Worm (Caenorhabditis elegans): ENCODE data around the gene trpl-2.
"Not testable (repeated sequence)": the region's sequence is repeated elsewhere in the genome, so short reads cannot be mapped to it uniquely, and the experiment has no call there.

Gene trpl-2

DNA sequence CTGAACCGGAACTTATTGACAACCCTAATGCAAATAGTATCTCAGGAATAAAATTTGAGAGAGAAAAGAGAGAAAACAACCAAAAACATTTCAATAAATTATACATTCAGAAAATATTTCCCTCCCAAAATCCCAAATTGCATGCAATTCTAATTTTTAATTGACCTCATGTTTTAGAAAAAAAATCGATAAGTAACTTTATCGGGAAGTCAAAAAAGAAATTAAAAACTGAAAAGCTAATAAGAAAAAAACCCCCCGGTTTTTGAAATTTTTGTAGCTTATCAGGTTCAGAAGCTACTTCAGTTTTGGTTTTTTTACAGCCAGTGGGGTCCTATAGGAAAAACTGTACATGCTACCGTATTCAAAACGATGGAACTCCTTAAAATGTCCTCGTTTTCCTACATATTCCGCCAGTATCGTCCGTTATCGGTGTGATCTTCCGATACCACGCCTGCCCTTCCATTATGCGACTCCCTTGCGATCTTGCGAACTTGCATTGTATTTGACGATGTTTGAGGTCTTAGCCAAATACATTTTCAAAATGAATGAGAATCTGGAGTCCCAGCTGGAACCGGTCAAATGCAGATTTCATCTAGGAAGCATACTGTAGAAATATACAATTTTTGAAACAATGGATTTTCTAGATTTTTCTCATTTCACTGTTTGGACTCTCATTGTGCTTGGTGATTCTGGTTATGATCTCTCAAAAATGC, 9.8 kb downstream of the trpl-2 start, which contains the start of the genes W03B1.3 and oac-51:
Gene W03B1.3 (minus strand): TSS at position 101 of the 713 bp plus-strand sequence.
Gene oac-51 (plus strand): TSS at position 663 of the 713 bp plus-strand sequence.
- TF ChIP-seq tab-1 (GFP tag; IDR thresholded peaks at IDR 0.05) = no peak
- TF ChIP-seq klf-2 (GFP tag; conservative IDR thresholded peaks at IDR 0.05) = no peak
- no peak for TF ChIP-seq flt-1 (GFP tag; IDR thresholded peaks at IDR 0.05)
- no peak for TF ChIP-seq ref-1 (GFP tag; conservative IDR thresholded peaks at IDR 0.05)
- TF ChIP-seq med-1 (GFP tag; optimal IDR thresholded peaks at IDR 0.05; ENCODE audit: insufficient read depth) = no peak
- TF ChIP-seq T22C8.4 (GFP tag; IDR thresholded peaks at IDR 0.05) = no peak
- TF ChIP-seq cog-1 (tag; optimal IDR thresholded peaks at IDR 0.05) = no peak
- TF ChIP-seq ztf-29 (GFP tag; IDR thresholded peaks at IDR 0.05) = no peak

DNA sequence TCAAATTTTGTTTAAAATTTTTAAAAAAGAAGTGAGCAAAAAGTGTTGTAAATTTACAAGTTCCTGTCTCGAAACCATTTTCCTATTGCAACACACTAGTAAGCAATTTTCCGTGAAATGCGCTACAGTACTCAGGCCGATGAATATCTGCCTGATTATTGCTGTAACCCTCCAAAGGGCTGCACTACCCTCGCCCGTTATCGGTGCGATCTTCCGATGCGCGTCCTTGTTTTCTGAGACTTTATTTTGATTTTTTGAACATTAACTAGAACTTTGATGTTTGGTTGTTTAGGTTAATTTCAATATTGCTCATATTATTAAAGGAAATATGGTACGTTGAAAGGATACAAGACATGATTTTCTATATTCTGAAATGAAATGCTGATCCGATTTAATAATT, 11.8 kb downstream of the trpl-2 start:
- TF ChIP-seq cog-1 (tag; optimal IDR thresholded peaks at IDR 0.05) (no peak), ref-1 (GFP tag; conservative IDR thresholded peaks at IDR 0.05) (no peak), med-1 (GFP tag; optimal IDR thresholded peaks at IDR 0.05; ENCODE audit: insufficient read depth) (no peak), ztf-23 (GFP tag; IDR thresholded peaks at IDR 0.05) (no peak), tab-1 (GFP tag; IDR thresholded peaks at IDR 0.05) (no peak), ztf-29 (GFP tag; IDR thresholded peaks at IDR 0.05) (no peak), klf-2 (GFP tag; conservative IDR thresholded peaks at IDR 0.05) (no peak), flt-1 (GFP tag; IDR thresholded peaks at IDR 0.05) (no peak), T22C8.4 (GFP tag; IDR thresholded peaks at IDR 0.05) (no peak)

DNA sequence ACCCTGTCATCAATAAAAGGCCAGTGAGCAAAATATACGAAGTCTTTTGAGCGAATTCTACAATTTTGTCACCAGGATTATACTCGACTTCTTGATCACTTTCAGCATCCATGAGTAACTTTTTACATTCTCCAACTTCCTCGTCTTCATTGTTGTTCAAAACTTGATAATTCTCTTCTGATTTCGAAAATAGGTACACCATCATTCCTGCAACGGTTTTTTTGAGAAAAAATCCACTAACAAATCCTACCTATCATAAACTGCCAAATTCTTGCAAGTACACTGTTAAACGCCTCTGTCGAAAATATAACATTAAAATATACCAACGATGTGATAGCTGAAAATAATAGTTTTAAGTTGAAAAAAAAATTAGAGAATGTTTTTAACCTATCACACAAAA, 18.4 kb downstream of the trpl-2 start:
- TF ChIP-seq med-1 (GFP tag; optimal IDR thresholded peaks at IDR 0.05; ENCODE audit: insufficient read depth) (no peak), T22C8.4 (GFP tag; IDR thresholded peaks at IDR 0.05) (no peak), ztf-29 (GFP tag; IDR thresholded peaks at IDR 0.05) (no peak), tab-1 (GFP tag; IDR thresholded peaks at IDR 0.05) (no peak), flt-1 (GFP tag; IDR thresholded peaks at IDR 0.05) (no peak), cog-1 (tag; optimal IDR thresholded peaks at IDR 0.05) (no peak), klf-2 (GFP tag; conservative IDR thresholded peaks at IDR 0.05) (no peak), ref-1 (GFP tag; conservative IDR thresholded peaks at IDR 0.05) (no peak), ztf-23 (GFP tag; IDR thresholded peaks at IDR 0.05) (no peak)

DNA sequence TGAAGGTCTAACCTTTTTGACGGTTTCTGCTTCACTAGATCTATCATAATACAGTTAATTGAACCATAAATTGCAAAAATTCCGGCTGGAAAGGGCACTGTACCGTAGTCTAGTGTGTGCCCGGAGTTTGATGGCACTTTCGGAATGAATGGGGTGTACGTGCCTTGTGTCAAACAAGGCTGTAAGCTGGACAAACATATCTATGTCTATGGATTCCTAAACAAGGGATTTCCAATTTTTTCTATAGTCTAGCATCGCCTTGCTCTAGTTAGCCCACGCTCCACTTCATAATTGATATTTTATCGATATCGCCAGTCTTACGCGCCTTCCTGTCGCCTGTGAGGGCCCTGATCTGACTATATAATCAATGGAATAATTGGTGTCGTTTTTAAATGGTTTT, 20.1 kb downstream of the trpl-2 start, which contains the start of gene oac-52:
Gene oac-52 (minus strand): TSS at position 101 of the 400 bp plus-strand sequence.
- no peak for TF ChIP-seq ztf-29 (GFP tag; IDR thresholded peaks at IDR 0.05)
- no peak for TF ChIP-seq cog-1 (tag; optimal IDR thresholded peaks at IDR 0.05)
- TF ChIP-seq ztf-23 (GFP tag; IDR thresholded peaks at IDR 0.05) = no peak
- no peak for TF ChIP-seq ref-1 (GFP tag; conservative IDR thresholded peaks at IDR 0.05)
- TF ChIP-seq med-1 (GFP tag; optimal IDR thresholded peaks at IDR 0.05; ENCODE audit: insufficient read depth) = no peak
- TF ChIP-seq tab-1 (GFP tag; IDR thresholded peaks at IDR 0.05) = no peak
- no peak for TF ChIP-seq T22C8.4 (GFP tag; IDR thresholded peaks at IDR 0.05)
- TF ChIP-seq klf-2 (GFP tag; conservative IDR thresholded peaks at IDR 0.05) = no peak

DNA sequence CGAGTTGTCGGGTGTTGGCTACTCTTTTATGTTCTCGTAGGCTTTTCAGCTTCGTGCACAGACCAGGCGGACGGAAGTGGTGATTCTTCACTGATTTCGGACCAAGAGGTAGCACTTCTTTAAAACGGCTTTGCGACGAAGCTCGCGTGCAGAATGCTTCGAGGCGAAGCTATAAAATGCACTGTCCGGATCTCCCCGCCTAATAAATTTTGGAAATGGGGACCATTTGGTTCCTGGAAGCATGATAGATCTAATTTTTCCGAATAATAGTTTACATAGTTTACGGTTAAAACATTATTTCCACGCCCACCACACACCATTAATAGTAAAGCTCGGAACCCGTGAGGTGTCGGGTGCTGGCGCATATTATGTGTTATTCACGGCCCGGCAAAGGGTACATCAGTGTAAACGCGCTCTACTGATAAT, 21.1 kb downstream of the trpl-2 start:
- TF ChIP-seq cog-1 (tag; optimal IDR thresholded peaks at IDR 0.05) (no peak), flt-1 (GFP tag; IDR thresholded peaks at IDR 0.05) (no peak), tab-1 (GFP tag; IDR thresholded peaks at IDR 0.05) (no peak), T22C8.4 (GFP tag; IDR thresholded peaks at IDR 0.05) (no peak)

DNA sequence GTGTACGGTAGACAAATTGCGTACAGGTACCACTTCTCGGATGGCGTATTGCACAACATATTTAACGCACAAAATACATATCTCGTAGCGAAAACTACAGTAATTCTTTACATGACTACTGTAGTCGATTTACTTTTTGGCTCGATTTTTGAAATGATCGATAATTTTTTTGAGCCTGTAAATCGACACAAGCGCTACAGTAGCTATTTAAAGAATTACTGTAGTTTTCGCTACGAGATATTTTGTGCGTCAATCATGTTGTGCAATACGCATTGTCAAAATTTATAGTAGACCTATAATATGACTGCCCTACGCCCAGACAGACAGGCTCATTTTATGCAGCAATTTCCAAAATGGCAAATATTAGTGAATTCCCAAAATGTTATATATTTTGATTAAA, 21.7 kb downstream of the trpl-2 start, which contains the start of gene W03B1.5:
Gene W03B1.5 (plus strand): TSS at position 301 of the 400 bp plus-strand sequence.
- not testable (repeated sequence) for TF ChIP-seq ztf-29 (GFP tag; IDR thresholded peaks at IDR 0.05); klf-2 (GFP tag; conservative IDR thresholded peaks at IDR 0.05); ztf-23 (GFP tag; IDR thresholded peaks at IDR 0.05)

DNA sequence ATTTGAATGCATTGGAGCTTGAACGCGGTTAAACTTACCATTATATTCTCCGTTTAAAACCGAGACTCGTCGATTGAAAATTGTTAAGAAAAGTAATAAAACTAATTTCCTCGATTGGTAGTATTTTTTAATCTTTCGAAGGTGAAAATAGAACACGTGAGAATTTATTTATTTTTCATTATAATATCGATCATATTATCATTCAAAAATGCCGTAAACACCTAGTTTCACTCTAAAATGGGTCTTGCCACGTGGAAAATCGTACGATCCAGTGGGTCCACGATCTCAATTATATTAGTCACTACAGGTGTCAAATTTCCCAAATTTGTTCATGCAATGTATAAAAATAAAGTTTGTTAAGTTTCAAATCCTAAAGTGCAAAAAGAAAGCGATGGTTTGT, 30.4 kb downstream of the trpl-2 start, which contains the start of gene W03B1.9:
Gene W03B1.9 (minus strand): TSS at position 101 of the 400 bp plus-strand sequence.
- TF ChIP-seq ztf-29 (GFP tag; IDR thresholded peaks at IDR 0.05) (no peak), klf-2 (GFP tag; conservative IDR thresholded peaks at IDR 0.05) (no peak), tab-1 (GFP tag; IDR thresholded peaks at IDR 0.05) (no peak)

DNA sequence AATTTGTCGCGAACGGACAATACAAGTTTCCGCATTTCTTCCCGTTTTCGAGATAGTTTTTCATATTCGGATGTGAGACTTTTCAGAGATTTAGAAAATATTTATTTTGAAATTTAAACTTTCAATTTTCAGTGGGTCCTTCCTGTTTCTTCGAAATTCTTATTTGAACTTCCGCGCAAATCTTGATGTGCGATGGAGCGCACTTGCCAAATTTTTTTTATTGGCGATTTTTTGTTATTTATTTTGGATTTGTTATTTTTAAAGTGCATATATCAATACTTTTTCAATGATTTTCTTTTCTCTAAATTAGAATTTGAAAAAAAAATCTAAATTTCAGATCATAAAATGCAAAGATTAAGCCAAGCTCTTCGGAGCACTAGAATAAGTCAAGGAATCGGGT, 30.8 kb downstream of the trpl-2 start, which contains the start of gene sars-2:
Gene sars-2 (plus strand): TSS at position 341 of the 400 bp plus-strand sequence.
- TF ChIP-seq med-1 (GFP tag; optimal IDR thresholded peaks at IDR 0.05; ENCODE audit: insufficient read depth) = no peak
- TF ChIP-seq ref-1 (GFP tag; conservative IDR thresholded peaks at IDR 0.05) = no peak
- TF ChIP-seq ztf-29 (GFP tag; IDR thresholded peaks at IDR 0.05) = no peak
- TF ChIP-seq ztf-23 (GFP tag; IDR thresholded peaks at IDR 0.05) = no peak
- no peak for TF ChIP-seq klf-2 (GFP tag; conservative IDR thresholded peaks at IDR 0.05)
- TF ChIP-seq tab-1 (GFP tag; IDR thresholded peaks at IDR 0.05) = no peak
- no peak for TF ChIP-seq cog-1 (tag; optimal IDR thresholded peaks at IDR 0.05)
- TF ChIP-seq flt-1 (GFP tag; IDR thresholded peaks at IDR 0.05) = no peak
- no peak for TF ChIP-seq T22C8.4 (GFP tag; IDR thresholded peaks at IDR 0.05)

DNA sequence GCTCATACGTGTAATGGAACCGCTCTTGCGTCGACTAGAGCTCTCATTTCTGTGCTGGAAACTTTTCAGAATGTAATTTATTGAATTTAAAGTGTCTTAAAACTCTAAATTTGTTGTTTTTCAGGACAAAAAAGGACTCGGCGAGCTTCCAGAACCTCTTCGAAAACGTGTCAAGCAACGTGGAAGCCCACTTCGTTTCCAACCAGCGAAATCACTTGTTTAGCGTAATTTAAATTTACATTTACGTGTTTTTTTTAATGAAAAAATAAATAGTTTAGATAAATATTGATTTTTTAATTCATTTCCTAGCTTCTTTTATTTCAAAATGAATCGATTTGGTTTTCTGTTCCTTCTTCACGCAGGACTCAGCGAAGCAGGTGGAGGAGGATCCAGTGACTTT, 33.2 kb downstream of the trpl-2 start, which contains the start of gene F55F10.3:
Gene F55F10.3 (plus strand): TSS at position 301 of the 400 bp plus-strand sequence.
- no peak for TF ChIP-seq ztf-23 (GFP tag; IDR thresholded peaks at IDR 0.05)
- no peak for TF ChIP-seq ztf-29 (GFP tag; IDR thresholded peaks at IDR 0.05)

DNA sequence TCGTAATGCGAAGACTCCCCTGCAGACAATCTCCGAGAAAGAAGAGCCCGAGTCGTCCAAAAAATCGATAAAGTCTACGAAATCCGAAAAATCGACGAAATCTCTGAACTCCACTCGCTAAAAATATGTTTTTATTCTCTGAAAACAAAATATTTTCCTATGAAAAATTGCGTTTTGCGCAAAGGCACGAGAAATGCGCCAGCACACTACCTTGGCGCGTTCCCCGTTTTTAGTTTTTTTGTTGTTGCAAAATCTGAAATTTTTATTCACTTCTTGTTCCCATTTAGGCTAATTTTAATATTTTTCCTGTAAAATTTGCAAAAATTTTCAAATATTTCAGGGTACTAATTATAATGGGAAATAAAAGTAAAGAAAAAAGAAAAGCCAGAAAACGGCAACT, 34.0 kb downstream of the trpl-2 start, which contains the start of gene F55F10.1:
Gene F55F10.1 (plus strand): TSS at position 341 of the 400 bp plus-strand sequence.
- TF ChIP-seq T22C8.4 (GFP tag; IDR thresholded peaks at IDR 0.05) (0 out of 2 replicates have a peak, but pooled peaks have one; percentile 50), flt-1 (GFP tag; IDR thresholded peaks at IDR 0.05) (no peak), ref-1 (GFP tag; conservative IDR thresholded peaks at IDR 0.05) (no peak)
